Fruit fly (Drosophila melanogaster) whole organism, prepupa: ENCODE results near the gene CG7227.

ENCODE experiments used
- Blimp-1 ChIP-seq: fragments of 200-800 bp; sonication (Bioruptor generic); optimal IDR thresholded peaks from 3 replicates; lab custom pipeline; 2017; ENCODE audit warnings: missing biosample characterization, missing genetic modification characterization, mild to moderate bottlenecking, moderate library complexity, missing genetic modification reagents
- CG11762 ChIP-seq: fragments of 200-800 bp; sonication (Bioruptor generic); optimal IDR thresholded peaks from 3 replicates; lab custom pipeline; 2016; ENCODE audit warnings: missing biosample characterization, missing genetic modification characterization; ENCODE audit not compliant: insufficient read depth
- CG3032 ChIP-seq: fragments of 200-800 bp; optimal IDR thresholded peaks from 2 replicates; lab custom pipeline; 2019; ENCODE audit warnings: missing biosample characterization, mild to moderate bottlenecking, missing genetic modification characterization, moderate library complexity
- CG31627 ChIP-seq: fragments of 200-800 bp; sonication (Bioruptor generic); optimal IDR thresholded peaks from 3 replicates; lab custom pipeline; 2016; ENCODE audit warnings: missing biosample characterization, missing genetic modification characterization
- CG4318 ChIP-seq: fragments of 200-800 bp; sonication (Bioruptor generic); optimal IDR thresholded peaks from 3 replicates; lab custom pipeline; 2017; ENCODE audit warnings: missing biosample characterization, mild to moderate bottlenecking, missing genetic modification characterization
- CG6792 ChIP-seq: fragments of 200-800 bp; sonication (Bioruptor generic); optimal IDR thresholded peaks from 3 replicates; lab custom pipeline; 2016; ENCODE audit warnings: missing biosample characterization, missing genetic modification characterization
- CG6854 ChIP-seq: fragments of 200-800 bp; sonication (Bioruptor generic); optimal IDR thresholded peaks from 2 replicates; lab custom pipeline; 2017; ENCODE audit warnings: missing biosample characterization, mild to moderate bottlenecking, missing genetic modification characterization
- Ets21C ChIP-seq: fragments of 200-800 bp; sonication (Bioruptor generic); optimal IDR thresholded peaks from 3 replicates; lab custom pipeline; 2016; ENCODE audit warnings: missing biosample characterization, missing genetic modification characterization
- Hr39 ChIP-seq: fragments of 200-800 bp; sonication (Bioruptor generic); optimal IDR thresholded peaks from 2 replicates; lab custom pipeline; 2016; ENCODE audit warnings: missing biosample characterization, missing genetic modification characterization
- Hr4 ChIP-seq: fragments of 200-800 bp; sonication (Bioruptor generic); optimal IDR thresholded peaks from 3 replicates; lab custom pipeline; 2016; ENCODE audit warnings: missing biosample characterization, missing genetic modification characterization
- Met ChIP-seq: fragments of 200-800 bp; sonication (Bioruptor generic); optimal IDR thresholded peaks from 3 replicates; lab custom pipeline; 2016; ENCODE audit warnings: missing biosample characterization, missing genetic modification characterization
- Sox102F ChIP-seq: fragments of 200-800 bp; sonication (Bioruptor generic); optimal IDR thresholded peaks from 2 replicates; lab custom pipeline; 2016; ENCODE audit warnings: missing biosample characterization, mild to moderate bottlenecking, missing genetic modification characterization
- net ChIP-seq: fragments of 200-800 bp; sonication (Bioruptor generic); optimal IDR thresholded peaks from 3 replicates; lab custom pipeline; 2016; ENCODE audit warnings: missing biosample characterization, missing genetic modification characterization

dm6 chr2L:7957068-7957868 is 40.7 kb downstream of the CG7227 start:
- peak; percentile 63 for TF ChIP-seq CG4318 (GFP tag; lab: Kevin White, UChicago)
- no peak for TF ChIP-seq CG11762 (GFP tag; lab: Kevin White, UChicago)
- no peak for TF ChIP-seq Blimp-1 (GFP tag; lab: Kevin White, UChicago)
- TF ChIP-seq Met, result peak; percentile 8
- no peak for TF ChIP-seq CG3032 (tag; lab: Kevin White, UChicago)
- TF ChIP-seq CG31627 (GFP tag; lab: Kevin White, UChicago), result no peak
- no peak for TF ChIP-seq CG6854
- TF ChIP-seq net (GFP tag; lab: Kevin White, UChicago), result no peak
- no peak for TF ChIP-seq Ets21C (GFP tag; lab: Kevin White, UChicago)
- no peak for TF ChIP-seq Hr39 (GFP tag; lab: Kevin White, UChicago)
- TF ChIP-seq Hr4 (GFP tag; lab: Kevin White, UChicago), result peak; percentile 74
- TF ChIP-seq Sox102F, result no peak
- TF ChIP-seq CG6792 (GFP tag; lab: Kevin White, UChicago), result no peak
